Worm (Caenorhabditis elegans): ENCODE data around the gene F45E1.5.

The F45E1.5 gene

ce11 chrX:7982047-7982446 lies 5.5 kb downstream of the F45E1.5 start, which contains the start of gene his-71:
TSS of gene his-71 (minus strand) at chrX:7982070.
- TF ChIP-seq ztf-11 (tag; optimal IDR thresholded peaks at IDR 0.05): no peak
- peak; percentile 17 for TF ChIP-seq C34F6.9 (tag; optimal IDR thresholded peaks at IDR 0.05)
- TF ChIP-seq ztf-4 (tag; optimal IDR thresholded peaks at IDR 0.05): no peak

- TF ChIP-seq lin-11 (tag; optimal IDR thresholded peaks at IDR 0.05): no peak
- no peak for TF ChIP-seq egl-27 (tag; optimal IDR thresholded peaks at IDR 0.05)
- no peak for TF ChIP-seq lin-39 (tag; optimal IDR thresholded peaks at IDR 0.05)
- TF ChIP-seq sma-3 (GFP tag; optimal IDR thresholded peaks at IDR 0.05): peak; percentile 29
These were observed 8.2 kb downstream of the F45E1.5 start for ce11 chrX:7984742-7985141.

ce11 chrX:7985495-7986029 lies 9.1 kb downstream of the F45E1.5 start, which contains the start of gene F45E1.4:
TSS of gene F45E1.4 (plus strand) at chrX:7985979.
- TF ChIP-seq lin-13 (GFP tag; optimal IDR thresholded peaks at IDR 0.05) (no peak), nhr-237 (tag; optimal IDR thresholded peaks at IDR 0.05) (no peak), nhr-23 (tag; optimal IDR thresholded peaks at IDR 0.05) (no peak), nhr-21 (tag; optimal IDR thresholded peaks at IDR 0.05) (no peak), ztf-4 (tag; optimal IDR thresholded peaks at IDR 0.05) (no peak), ztf-11 (tag; optimal IDR thresholded peaks at IDR 0.05) (no peak), lin-39 (tag; optimal IDR thresholded peaks at IDR 0.05) (no peak), nhr-77 (tag; optimal IDR thresholded peaks at IDR 0.05) (no peak), crh-2 (tag; optimal IDR thresholded peaks at IDR 0.05) (peak; percentile 11), mab-5 (tag; optimal IDR thresholded peaks at IDR 0.05) (no peak), sma-9 (GFP tag; optimal IDR thresholded peaks at IDR 0.05) (peak; percentile 58), sma-9 (tag; optimal IDR thresholded peaks at IDR 0.05) (no peak), snpc-4 (tag; optimal IDR thresholded peaks at IDR 0.05) (no peak), egl-27 (tag; optimal IDR thresholded peaks at IDR 0.05) (no peak), blmp-1 (tag; optimal IDR thresholded peaks at IDR 0.05; ENCODE audit: insufficient read depth) (no peak), nhr-25 (tag; optimal IDR thresholded peaks at IDR 0.05) (peak; percentile 22), fos-1 (tag; optimal IDR thresholded peaks at IDR 0.05) (no peak), R02D3.7 (tag; optimal IDR thresholded peaks at IDR 0.05) (no peak), alr-1 (tag; optimal IDR thresholded peaks at IDR 0.05) (no peak), ceh-16 (tag; optimal IDR thresholded peaks at IDR 0.05) (no peak), Y55F3AM.14 (GFP tag; optimal IDR thresholded peaks at IDR 0.05) (no peak), elt-1 (tag; optimal IDR thresholded peaks at IDR 0.05) (no peak), ztf-1 (GFP tag; conservative IDR thresholded peaks at IDR 0.05) (no peak), sma-3 (GFP tag; optimal IDR thresholded peaks at IDR 0.05) (peak; percentile 36), aly-2 (tag; optimal IDR thresholded peaks at IDR 0.05) (no peak), lin-11 (tag; optimal IDR thresholded peaks at IDR 0.05) (no peak)

- no peak for TF ChIP-seq nhr-12 (tag; optimal IDR thresholded peaks at IDR 0.05)
- no peak for TF ChIP-seq ama-1 (optimal IDR thresholded peaks at IDR 0.05)
- no peak for TF ChIP-seq nhr-10 (tag; optimal IDR thresholded peaks at IDR 0.05)
- TF ChIP-seq unc-55 (GFP tag; optimal IDR thresholded peaks at IDR 0.05): no peak
- peak; percentile 29 for TF ChIP-seq fos-1 (tag; optimal IDR thresholded peaks at IDR 0.05)
- TF ChIP-seq ceh-82 (tag; optimal IDR thresholded peaks at IDR 0.05): no peak
- TF ChIP-seq mbf-1 (tag; optimal IDR thresholded peaks at IDR 0.05): no peak
- no peak for TF ChIP-seq nhr-11 (tag; optimal IDR thresholded peaks at IDR 0.05)
- TF ChIP-seq gmeb-1 (tag; optimal IDR thresholded peaks at IDR 0.05): peak; percentile 68
- no peak for TF ChIP-seq F13H6.1 (tag; optimal IDR thresholded peaks at IDR 0.05)
- no peak for TF ChIP-seq elt-3 (tag; optimal IDR thresholded peaks at IDR 0.05)
- TF ChIP-seq skn-1 (tag; optimal IDR thresholded peaks at IDR 0.05): no peak
- no peak for TF ChIP-seq mab-5 (tag; optimal IDR thresholded peaks at IDR 0.05)
- peak; percentile 63 for TF ChIP-seq egl-27 (tag; optimal IDR thresholded peaks at IDR 0.05)
- no peak for TF ChIP-seq ztf-11 (tag; optimal IDR thresholded peaks at IDR 0.05)
- peak; percentile 44 for TF ChIP-seq blmp-1 (tag; optimal IDR thresholded peaks at IDR 0.05; ENCODE audit: insufficient read depth)
- no peak for TF ChIP-seq unc-62 (GFP tag; optimal IDR thresholded peaks at IDR 0.05)
- TF ChIP-seq nhr-129 (tag; optimal IDR thresholded peaks at IDR 0.05): peak; percentile 60
- peak; percentile 68 for TF ChIP-seq crh-2 (tag; optimal IDR thresholded peaks at IDR 0.05)
- no peak for TF ChIP-seq nhr-77 (tag; optimal IDR thresholded peaks at IDR 0.05)
- peak; percentile 73 for TF ChIP-seq nhr-25 (tag; optimal IDR thresholded peaks at IDR 0.05)
- no peak for TF ChIP-seq dmd-4 (tag; optimal IDR thresholded peaks at IDR 0.05)
- no peak for TF ChIP-seq ceh-16 (tag; optimal IDR thresholded peaks at IDR 0.05)
- TF ChIP-seq zag-1 (tag; optimal IDR thresholded peaks at IDR 0.05): no peak
- no peak for TF ChIP-seq Y55F3AM.14 (GFP tag; optimal IDR thresholded peaks at IDR 0.05)
- no peak for TF ChIP-seq aly-2 (tag; optimal IDR thresholded peaks at IDR 0.05)
- TF ChIP-seq alr-1 (tag; optimal IDR thresholded peaks at IDR 0.05): no peak
- TF ChIP-seq peb-1 (tag; optimal IDR thresholded peaks at IDR 0.05): no peak
- peak; percentile 93 for TF ChIP-seq sma-3 (GFP tag; optimal IDR thresholded peaks at IDR 0.05)
- TF ChIP-seq lin-13 (GFP tag; optimal IDR thresholded peaks at IDR 0.05): no peak
- TF ChIP-seq lin-39 (tag; optimal IDR thresholded peaks at IDR 0.05): no peak
- TF ChIP-seq snpc-4 (tag; optimal IDR thresholded peaks at IDR 0.05): no peak
- peak; percentile 88 for TF ChIP-seq nhr-21 (tag; optimal IDR thresholded peaks at IDR 0.05)
- peak; percentile 22 for TF ChIP-seq nhr-6 (tag; optimal IDR thresholded peaks at IDR 0.05)
- TF ChIP-seq lsy-2 (tag; optimal IDR thresholded peaks at IDR 0.05): peak in 1 of 2 experiments; percentile 54
- TF ChIP-seq ZK546.5 (tag; optimal IDR thresholded peaks at IDR 0.05): no peak
- no peak for TF ChIP-seq ztf-4 (tag; optimal IDR thresholded peaks at IDR 0.05)
These were observed 10.4 kb downstream of the F45E1.5 start for ce11 chrX:7986892-7987291.

Data from whole organism, L2 larva.